Worm (Caenorhabditis elegans) whole organism, late embryonic: ENCODE results near the gene grd-1.

Source experiments
- F13H6.1 ChIP-seq: sonication (generic microtip); optimal IDR thresholded peaks from 2 replicates; lab custom pipeline; 2016; ENCODE audit warnings: missing genetic modification characterization, missing compliant biosample characterization
- K09A11.1 ChIP-seq: sonication (generic microtip); optimal IDR thresholded peaks from 2 replicates; lab custom pipeline; 2017; ENCODE audit warnings: antibody characterized with exemption, mild to moderate bottlenecking, missing genetic modification characterization, missing compliant biosample characterization; ENCODE audit not compliant: insufficient read depth
- ama-1 ChIP-seq: fragments of 150-350 bp; optimal IDR thresholded peaks from 2 replicates; lab custom pipeline; 2014
- ceh-48 ChIP-seq: sonication (generic microtip); optimal IDR thresholded peaks from 2 replicates; lab custom pipeline; 2016; ENCODE audit warnings: missing genetic modification characterization, inconsistent platforms, missing compliant biosample characterization
- dve-1 ChIP-seq: sonication (generic microtip); optimal IDR thresholded peaks from 2 replicates; lab custom pipeline; 2017; ENCODE audit warnings: antibody characterized with exemption, mild to moderate bottlenecking, missing genetic modification characterization, missing compliant biosample characterization
- gmeb-2 ChIP-seq: sonication (generic microtip); optimal IDR thresholded peaks from 2 replicates; lab custom pipeline; 2016; ENCODE audit warnings: missing genetic modification characterization, inconsistent platforms, missing compliant biosample characterization
- nhr-11 ChIP-seq: fragments of 150-350 bp; optimal IDR thresholded peaks from 2 replicates; lab custom pipeline; 2014; ENCODE audit warnings: missing biosample characterization, missing genetic modification characterization
- pha-2 ChIP-seq: sonication (generic microtip); optimal IDR thresholded peaks from 2 replicates; lab custom pipeline; 2017; ENCODE audit warnings: mild to moderate bottlenecking, missing genetic modification characterization, missing compliant biosample characterization
- pha-4 ChIP-seq: fragments of 150-350 bp; optimal IDR thresholded peaks from 2 replicates; lab custom pipeline; 2018; ENCODE audit warnings: missing biosample characterization, missing genetic modification reagents, missing genetic modification characterization
- tbx-7 ChIP-seq: sonication (generic microtip); optimal IDR thresholded peaks from 2 replicates; lab custom pipeline; 2016; ENCODE audit warnings: missing genotype, missing genetic modification characterization, missing compliant biosample characterization
- unc-3 ChIP-seq, 2 experiments: fragments of 200-800 bp in 1 of 2; sonication (Bioruptor generic) in 1 of 2; sonication (generic microtip) in 1 of 2; conservative IDR thresholded peaks in 1 of 2; optimal IDR thresholded peaks in 1 of 2; 2 replicates each; pipeline versions ENCODE4 v1.3.6 to Lab custom; 2016 to 2022; ENCODE audit warnings: missing compliant biosample characterization in 2 of 2, missing genetic modification characterization in 2 of 2, missing genetic modification reagents in 1 of 2
- unc-86 ChIP-seq: sonication (generic microtip); optimal IDR thresholded peaks from 2 replicates; lab custom pipeline; 2016; ENCODE audit warnings: missing genetic modification characterization, missing compliant biosample characterization
- zip-5 ChIP-seq: sonication (generic microtip); optimal IDR thresholded peaks from 2 replicates; lab custom pipeline; 2016; ENCODE audit warnings: missing genetic modification characterization, missing compliant biosample characterization
- ztf-16 ChIP-seq: sonication (generic microtip); optimal IDR thresholded peaks from 2 replicates; lab custom pipeline; 2017; ENCODE audit warnings: missing genetic modification characterization, missing compliant biosample characterization

- TF ChIP-seq gmeb-2 (tag; lab: Kevin White, UChicago) (no peak), nhr-11 (tag; lab: Kevin White, UChicago) (no peak), F13H6.1 (no peak), unc-86 (tag; lab: Kevin White, UChicago) (no peak), pha-4 (tag; lab: Kevin White, UChicago) (no peak), tbx-7 (tag; lab: Kevin White, UChicago) (no peak), zip-5 (no peak), pha-2 (tag; lab: Kevin White, UChicago) (no peak), dve-1 (no peak), K09A11.1 (tag; lab: Kevin White, UChicago) (no peak), ztf-16 (no peak), ama-1 (lab: Kevin White, UChicago) (no peak), ceh-48 (tag; lab: Kevin White, UChicago) (no peak), unc-3 (GFP tag; conservative IDR thresholded peaks at IDR 0.05; lab: Robert Waterston, UW) (no peak), unc-3 (tag; optimal IDR thresholded peaks at IDR 0.05; lab: Kevin White, UChicago) (no peak)
Measured at ce11 chrX:11097343-11097742, 11.9 kb upstream of the grd-1 start.
